Worm (Caenorhabditis elegans): Measurements from ENCODE around the gene srr-7.
A peak's percentile ranks its signal among the peaks of the same experiment; 100 is the strongest.

Gene srr-7

DNA sequence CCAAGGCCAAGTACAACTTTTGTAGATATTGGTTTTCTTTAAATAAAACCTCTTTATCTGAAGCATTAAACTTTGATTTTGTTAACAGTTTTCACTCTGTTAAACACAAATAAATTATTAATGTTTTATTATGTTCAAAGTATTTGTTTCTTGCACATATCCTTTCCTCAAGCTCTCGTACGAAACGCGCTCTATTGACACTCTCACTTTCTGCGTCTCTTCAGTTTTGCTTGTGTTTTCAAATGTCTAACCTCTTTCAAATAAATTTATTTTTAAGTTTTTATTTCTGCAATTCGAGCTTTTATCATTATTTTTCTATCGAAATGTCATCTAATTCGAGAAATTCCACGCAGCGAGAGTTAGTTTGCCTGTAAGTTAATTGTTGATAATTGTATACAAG, 15.7 kb downstream of the srr-7 start, which contains the start of gene K08F9.4 (continued):
- TF ChIP-seq nhr-76 (tag; optimal IDR thresholded peaks at IDR 0.05) (no peak), zip-2 (tag; optimal IDR thresholded peaks at IDR 0.05) (no peak), dmd-8 (GFP tag; IDR thresholded peaks at IDR 0.05) (no peak), daf-19 (GFP tag; conservative IDR thresholded peaks at IDR 0.05) (no peak), unc-130 (GFP tag; optimal IDR thresholded peaks at IDR 0.05) (no peak), mxl-2 (GFP tag; conservative IDR thresholded peaks at IDR 0.05) (no peak), cey-2 (tag; optimal IDR thresholded peaks at IDR 0.05; ENCODE audit: borderline replicate concordance, insufficient read depth) (no peak), ceh-32 (tag; optimal IDR thresholded peaks at IDR 0.05; ENCODE audit: poor library complexity) (no peak), lin-15B (tag; optimal IDR thresholded peaks at IDR 0.05) (no peak), mes-2 (tag; optimal IDR thresholded peaks at IDR 0.05; ENCODE audit: poor library complexity, severe bottlenecking) (peak; percentile 92), dpl-1 (GFP tag; optimal IDR thresholded peaks at IDR 0.05) (peak; percentile 73), attf-4 (tag; optimal IDR thresholded peaks at IDR 0.05) (no peak), zag-1 (tag; optimal IDR thresholded peaks at IDR 0.05) (no peak), ceh-44 (GFP tag; IDR thresholded peaks at IDR 0.05) (no peak), ceh-82 (tag; optimal IDR thresholded peaks at IDR 0.05) (no peak), ztf-7 (tag; optimal IDR thresholded peaks at IDR 0.05) (no peak), lin-38 (GFP tag; IDR thresholded peaks at IDR 0.05) (peak; percentile 90)

ce11 chrV:15147776-15148175, 19.7 kb downstream of the srr-7 start, which contains the start of gene T09F5.20:
Gene T09F5.20, minus strand, starts transcription at chrV:15147876.
- TF ChIP-seq unc-39 (tag; optimal IDR thresholded peaks at IDR 0.05) (no peak), pha-4 (GFP tag; IDR thresholded peaks at IDR 0.05) (no peak), pha-4 (tag; optimal IDR thresholded peaks at IDR 0.05) (no peak), ZK546.5 (tag; optimal IDR thresholded peaks at IDR 0.05) (no peak), hmg-1.1 (GFP tag; IDR thresholded peaks at IDR 0.05) (no peak), daf-19 (GFP tag; conservative IDR thresholded peaks at IDR 0.05) (no peak)

- TF ChIP-seq D1046.2 (GFP tag; IDR thresholded peaks at IDR 0.05): no peak
- TF ChIP-seq mdt-29 (GFP tag; IDR thresholded peaks at IDR 0.05): no peak
- no peak for TF ChIP-seq mdl-1 (tag; optimal IDR thresholded peaks at IDR 0.05)
- no peak for TF ChIP-seq unc-39 (tag; optimal IDR thresholded peaks at IDR 0.05)
- no peak for TF ChIP-seq zfp-2 (tag; optimal IDR thresholded peaks at IDR 0.05)
These were observed 20.7 kb downstream of the srr-7 start, which contains the start of gene T09F5.1 for ce11 chrV:15148800-15149199. Gene T09F5.1, plus strand, starts transcription at chrV:15149100.

DNA sequence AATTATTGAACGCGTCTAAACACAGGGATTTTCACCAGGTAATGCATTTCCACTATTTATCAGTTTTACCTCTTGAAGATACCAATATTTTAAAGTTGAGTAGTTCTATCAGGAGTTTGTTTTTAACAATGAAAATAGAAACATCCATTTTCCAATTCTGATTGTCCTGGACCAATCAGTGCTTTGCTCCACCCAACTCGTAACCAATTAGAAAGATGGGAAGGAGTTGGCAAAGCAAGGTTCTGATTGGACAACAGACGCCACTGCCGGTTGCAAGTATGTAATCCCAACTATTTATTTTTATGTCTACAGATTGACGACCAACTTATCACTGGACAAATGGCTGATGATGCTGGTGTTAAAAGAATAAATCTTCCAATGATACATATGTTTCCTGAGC, 22.1 kb downstream of the srr-7 start:
- TF ChIP-seq pqm-1 (tag; optimal IDR thresholded peaks at IDR 0.05): no peak
- no peak for TF ChIP-seq spr-1 (tag; optimal IDR thresholded peaks at IDR 0.05)
- TF ChIP-seq ctbp-1 (GFP tag; IDR thresholded peaks at IDR 0.05): no peak
- TF ChIP-seq daf-19 (GFP tag; conservative IDR thresholded peaks at IDR 0.05): no peak
- TF ChIP-seq lin-38 (GFP tag; IDR thresholded peaks at IDR 0.05): no peak
- TF ChIP-seq daf-8 (GFP tag; IDR thresholded peaks at IDR 0.05): no peak
- no peak for TF ChIP-seq lin-13 (GFP tag; optimal IDR thresholded peaks at IDR 0.05)
- no peak for TF ChIP-seq arid-1 (GFP tag; conservative IDR thresholded peaks at IDR 0.05)
- no peak for TF ChIP-seq sdz-12 (GFP tag; optimal IDR thresholded peaks at IDR 0.05)
- no peak for TF ChIP-seq lin-29 (GFP tag; IDR thresholded peaks at IDR 0.05)
- no peak for TF ChIP-seq ztf-7 (tag; optimal IDR thresholded peaks at IDR 0.05)
- no peak for TF ChIP-seq nhr-41 (GFP tag; IDR thresholded peaks at IDR 0.05)
- TF ChIP-seq cey-2 (tag; optimal IDR thresholded peaks at IDR 0.05; ENCODE audit: borderline replicate concordance, insufficient read depth): no peak
- no peak for TF ChIP-seq ama-1 (optimal IDR thresholded peaks at IDR 0.05)
- TF ChIP-seq zfp-3 (GFP tag; conservative IDR thresholded peaks at IDR 0.05): no peak
- no peak for TF ChIP-seq nhr-237 (tag; optimal IDR thresholded peaks at IDR 0.05)
- no peak for TF ChIP-seq zip-11 (GFP tag; IDR thresholded peaks at IDR 0.05)
- TF ChIP-seq mep-1 (tag; optimal IDR thresholded peaks at IDR 0.05): no peak
- no peak for TF ChIP-seq F49E8.2 (tag; optimal IDR thresholded peaks at IDR 0.05; ENCODE audit: borderline replicate concordance)
- TF ChIP-seq ces-1 (GFP tag; optimal IDR thresholded peaks at IDR 0.05): no peak

Data from whole organism, L4 larva.